Worm (Caenorhabditis elegans) whole organism, young adult: Measurements from ENCODE around the gene ceh-86.
A peak's percentile ranks its signal among the peaks of the same experiment; 100 is the strongest.

ENCODE experiments used
- B0035.1 ChIP-seq: sonication (generic microtip); optimal IDR thresholded peaks from 2 replicates; lab custom pipeline; 2016; ENCODE audit warnings: missing genetic modification characterization, mild to moderate bottlenecking, missing compliant biosample characterization, missing genotype, missing genetic modification reagents
- F33H1.4 ChIP-seq: fragments of 200-800 bp; sonication (Bioruptor generic); IDR thresholded peaks from 2 replicates; pipeline ENCODE4 v1.3.6; 2022; ENCODE audit warnings: missing genetic modification reagents, missing genetic modification characterization, missing compliant biosample characterization
- F49E8.2 ChIP-seq: sonication (generic microtip); optimal IDR thresholded peaks from 3 replicates; lab custom pipeline; 2017; ENCODE audit warnings: missing genetic modification characterization, mild to moderate bottlenecking, missing compliant biosample characterization, antibody characterized with exemption, moderate library complexity; ENCODE audit not compliant: insufficient read depth
- T26A5.8 ChIP-seq: sonication (generic microtip); optimal IDR thresholded peaks from 2 replicates; lab custom pipeline; 2016; ENCODE audit warnings: missing genetic modification characterization, missing compliant biosample characterization
- Y56A3A.18 ChIP-seq: fragments of 200-800 bp; sonication (Bioruptor generic); IDR thresholded peaks from 2 replicates; pipeline ENCODE4 v1.3.6; 2022; ENCODE audit warnings: missing genetic modification reagents, missing genetic modification characterization, missing compliant biosample characterization
- Y67H2A.10 ChIP-seq: fragments of 200-800 bp; sonication (Bioruptor generic); conservative IDR thresholded peaks from 2 replicates; pipeline ENCODE4 v1.3.6; 2022; ENCODE audit warnings: missing genetic modification reagents, missing genetic modification characterization, missing compliant biosample characterization
- Y95B8A.8 ChIP-seq: fragments of 200-800 bp; sonication (Bioruptor generic); IDR thresholded peaks from 2 replicates; pipeline ENCODE4 v1.3.6; 2022; ENCODE audit warnings: missing genetic modification reagents, missing genetic modification characterization, missing compliant biosample characterization
- cebp-1 ChIP-seq, 2 experiments: fragments of 200-800 bp in 1 of 2; sonication (Bioruptor generic) in 1 of 2; sonication (generic microtip) in 1 of 2; IDR thresholded peaks in 1 of 2; optimal IDR thresholded peaks in 1 of 2; 2 replicates each; pipeline versions ENCODE4 v1.3.6 to Lab custom; 2017 to 2022; ENCODE audit warnings: missing compliant biosample characterization in 2 of 2, missing genetic modification characterization in 2 of 2, mild to moderate bottlenecking in 1 of 2, missing genetic modification reagents in 1 of 2, moderate library complexity in 1 of 2
- ceh-100 ChIP-seq: fragments of 200-800 bp; sonication (Bioruptor generic); IDR thresholded peaks from 2 replicates; pipeline ENCODE4 v1.3.6; 2022; ENCODE audit warnings: missing genetic modification reagents, missing genetic modification characterization, missing compliant biosample characterization
- ceh-27 ChIP-seq: fragments of 200-800 bp; sonication (Bioruptor generic); optimal IDR thresholded peaks from 2 replicates; lab custom pipeline; 2018; ENCODE audit warnings: mild to moderate bottlenecking, missing genetic modification characterization, moderate library complexity, missing compliant biosample characterization
- dox-1 ChIP-seq: fragments of 200-800 bp; sonication (Bioruptor generic); IDR thresholded peaks from 2 replicates; pipeline ENCODE4 v1.3.6; 2022; ENCODE audit warnings: missing genetic modification reagents, missing genetic modification characterization, missing compliant biosample characterization
- dpl-1 ChIP-seq: fragments of 150-350 bp; optimal IDR thresholded peaks from 2 replicates; lab custom pipeline; 2014; ENCODE audit warnings: missing biosample characterization, missing genetic modification reagents, missing genetic modification characterization
- egrh-3 ChIP-seq: fragments of 200-800 bp; sonication (Bioruptor generic); IDR thresholded peaks from 2 replicates; pipeline ENCODE4 v1.3.6; 2022; ENCODE audit warnings: missing genetic modification reagents, missing genetic modification characterization, missing compliant biosample characterization
- ekl-4 ChIP-seq: fragments of 200-800 bp; sonication (Bioruptor generic); IDR thresholded peaks from 2 replicates; pipeline ENCODE4 v1.3.6; 2022; ENCODE audit warnings: missing genetic modification reagents, missing genetic modification characterization, missing compliant biosample characterization
- fkh-3 ChIP-seq: sonication (generic microtip); optimal IDR thresholded peaks from 2 replicates; lab custom pipeline; 2016; ENCODE audit warnings: mild to moderate bottlenecking, missing genetic modification characterization, missing compliant biosample characterization
- hmg-1.2 ChIP-seq: fragments of 200-800 bp; sonication (Bioruptor generic); IDR thresholded peaks from 2 replicates; pipeline ENCODE4 v1.3.6; 2022; ENCODE audit warnings: missing genetic modification reagents, missing genetic modification characterization, missing compliant biosample characterization
- hsf-1 ChIP-seq: fragments of 200-800 bp; sonication (Bioruptor generic); IDR thresholded peaks from 2 replicates; pipeline ENCODE4 v1.3.6; 2022; ENCODE audit warnings: missing genetic modification reagents, missing genetic modification characterization, missing compliant biosample characterization
- lag-1 ChIP-seq: fragments of 200-800 bp; sonication (Bioruptor generic); IDR thresholded peaks from 2 replicates; pipeline ENCODE4 v1.3.6; 2022; ENCODE audit warnings: missing genetic modification reagents, missing genetic modification characterization, missing compliant biosample characterization
- lin-54 ChIP-seq: fragments of 200-800 bp; sonication (Bioruptor generic); optimal IDR thresholded peaks from 2 replicates; lab custom pipeline; 2018; ENCODE audit warnings: mild to moderate bottlenecking, missing genetic modification characterization, missing compliant biosample characterization
- lsl-1 ChIP-seq: fragments of 200-800 bp; sonication (Bioruptor generic); optimal IDR thresholded peaks from 2 replicates; lab custom pipeline; 2018; ENCODE audit warnings: mild to moderate bottlenecking, missing genetic modification characterization, moderate library complexity, missing compliant biosample characterization
- madf-10 ChIP-seq: sonication (generic microtip); optimal IDR thresholded peaks from 2 replicates; lab custom pipeline; 2016; ENCODE audit warnings: mild to moderate bottlenecking, missing genetic modification characterization, missing compliant biosample characterization
- madf-8 ChIP-seq: fragments of 200-800 bp; sonication (Bioruptor generic); conservative IDR thresholded peaks from 2 replicates; pipeline ENCODE4 v1.3.6; 2022; ENCODE audit warnings: missing genetic modification reagents, missing genetic modification characterization, missing compliant biosample characterization
- mcd-1 ChIP-seq: fragments of 200-800 bp; sonication (Bioruptor generic); IDR thresholded peaks from 2 replicates; pipeline ENCODE4 v1.3.6; 2022; ENCODE audit warnings: missing genetic modification reagents, missing genetic modification characterization, missing compliant biosample characterization
- mel-28 ChIP-seq: sonication (generic microtip); optimal IDR thresholded peaks from 2 replicates; lab custom pipeline; 2016; ENCODE audit warnings: borderline replicate concordance, mild to moderate bottlenecking, missing genetic modification characterization, missing compliant biosample characterization
- mes-4 ChIP-seq: sonication (generic microtip); optimal IDR thresholded peaks from 2 replicates; lab custom pipeline; 2016; ENCODE audit warnings: missing genotype, missing genetic modification characterization, missing compliant biosample characterization
- nhr-179 ChIP-seq: sonication (generic microtip); optimal IDR thresholded peaks from 2 replicates; lab custom pipeline; 2016; ENCODE audit warnings: mild to moderate bottlenecking, missing genetic modification characterization, missing compliant biosample characterization
- nhr-80 ChIP-seq: sonication (generic microtip); optimal IDR thresholded peaks from 2 replicates; lab custom pipeline; 2016; ENCODE audit warnings: missing genetic modification characterization, missing compliant biosample characterization
- rcor-1 ChIP-seq: fragments of 200-800 bp; sonication (Bioruptor generic); IDR thresholded peaks from 2 replicates; pipeline ENCODE4 v1.3.6; 2022; ENCODE audit warnings: missing genetic modification reagents, missing genetic modification characterization, missing compliant biosample characterization
- rec-8 ChIP-seq, 2 experiments: sonication (generic microtip); optimal IDR thresholded peaks; 2 replicates each; lab custom pipeline; 2016; ENCODE audit warnings: mild to moderate bottlenecking in 2 of 2, missing genetic modification characterization in 2 of 2, missing genetic modification reagents in 2 of 2, missing genotype in 2 of 2, missing biosample characterization in 1 of 2, missing compliant biosample characterization in 1 of 2, moderate library complexity in 1 of 2
- snpc-4 ChIP-seq, 5 experiments: fragments of 150-350 bp in 1 of 5; sonication (generic microtip) in 4 of 5; optimal IDR thresholded peaks; 2 replicates each; lab custom pipeline; 2014 to 2018; ENCODE audit warnings: missing genetic modification characterization in 5 of 5, missing biosample characterization in 3 of 5, antibody characterized with exemption in 2 of 5, mild to moderate bottlenecking in 2 of 5, missing compliant biosample characterization in 2 of 5, missing genotype in 2 of 5, moderate library complexity in 2 of 5, missing genetic modification reagents in 1 of 5
- ztf-22 ChIP-seq: fragments of 200-800 bp; sonication (Bioruptor generic); optimal IDR thresholded peaks from 2 replicates; lab custom pipeline; 2018; ENCODE audit warnings: mild to moderate bottlenecking, missing genetic modification characterization, moderate library complexity, missing compliant biosample characterization
- ztf-6 ChIP-seq: fragments of 200-800 bp; sonication (Bioruptor generic); IDR thresholded peaks from 2 replicates; pipeline ENCODE4 v1.3.6; 2022; ENCODE audit warnings: missing genetic modification reagents, missing genetic modification characterization, missing compliant biosample characterization

ceh-86 gene

ce11 chrII:2442243-2442642 is 10.4 kb upstream of the ceh-86 start:
- TF ChIP-seq nhr-179 (tag; lab: Kevin White, UChicago) (no peak), nhr-80 (tag; lab: Kevin White, UChicago) (peak; percentile 30)

- TF ChIP-seq lin-54 (GFP tag; lab: Kevin White, UChicago) (no peak), ceh-100 (no peak), Y56A3A.18 (no peak), hmg-1.2 (GFP tag; lab: Robert Waterston, UW) (peak; percentile 51), dox-1 (GFP tag; lab: Robert Waterston, UW) (no peak)
Observed at ce11 chrII:2440312-2440711, 8.4 kb upstream of the ceh-86 start.

- TF ChIP-seq Y67H2A.10 (GFP tag; lab: Robert Waterston, UW) (no peak), mel-28 (tag; lab: Kevin White, UChicago) (no peak), B0035.1 (tag; lab: Kevin White, UChicago) (no peak), F49E8.2 (tag; lab: Kevin White, UChicago) (no peak), dpl-1 (no peak), mcd-1 (GFP tag; lab: Robert Waterston, UW) (no peak), snpc-4 (GFP tag; optimal IDR thresholded peaks at IDR 0.05; lab: Kevin White, UChicago) (no peak), snpc-4 (tag; optimal IDR thresholded peaks at IDR 0.05; lab: Kevin White, UChicago) (no peak)
Observed at ce11 chrII:2438944-2439343, 7.1 kb upstream of the ceh-86 start.

ce11 chrII:2438180-2438579 is 6.3 kb upstream of the ceh-86 start:
- TF ChIP-seq ekl-4 (GFP tag; lab: Robert Waterston, UW) (no peak), madf-10 (tag; lab: Kevin White, UChicago) (no peak), rec-8 (tag; optimal IDR thresholded peaks at IDR 0.05; lab: Kevin White, UChicago) (no peak), fkh-3 (tag; lab: Kevin White, UChicago) (no peak), lsl-1 (no peak), ztf-22 (GFP tag; lab: Kevin White, UChicago) (no peak), egrh-3 (GFP tag; lab: Robert Waterston, UW) (no peak), madf-8 (GFP tag; lab: Robert Waterston, UW) (no peak), ztf-6 (GFP tag; lab: Robert Waterston, UW) (no peak), hsf-1 (GFP tag; lab: Robert Waterston, UW) (no peak), rcor-1 (GFP tag; lab: Robert Waterston, UW) (no peak), F33H1.4 (GFP tag; lab: Robert Waterston, UW) (no peak), lag-1 (no peak), ceh-27 (GFP tag; lab: Kevin White, UChicago) (no peak), cebp-1 (GFP tag; IDR thresholded peaks at IDR 0.05; lab: Robert Waterston, UW) (no peak), cebp-1 (tag; optimal IDR thresholded peaks at IDR 0.05; lab: Kevin White, UChicago) (no peak), T26A5.8 (no peak), Y95B8A.8 (GFP tag; lab: Robert Waterston, UW) (no peak), mes-4 (tag; lab: Kevin White, UChicago) (no peak)

- TF ChIP-seq hmg-1.2 (GFP tag; lab: Robert Waterston, UW) (peak; percentile 85), lag-1 (no peak)
- TF ChIP-seq, all 124 proteins: peak for 1
Observed at ce11 chrII:2436757-2437156, 4.9 kb upstream of the ceh-86 start.
